Fruit fly (Drosophila melanogaster) whole organism, larva: ENCODE results near the gene Obp22a.

Experiments
- noc ChIP-seq: fragments of 200-800 bp; sonication (Bioruptor generic); optimal IDR thresholded peaks from 3 replicates; lab custom pipeline; 2019; ENCODE audit warnings: missing biosample characterization, mild to moderate bottlenecking, missing genetic modification characterization, moderate library complexity

Gene Obp22a

dm6 chr2L:2008980-2009954 is 17.3 kb upstream of the Obp22a start, which contains the start of gene CG4238:
CG4238 (plus strand) TSS chr2L:2009859.
- no peak for TF ChIP-seq noc (tag; lab: Kevin White, UChicago)

DNA sequence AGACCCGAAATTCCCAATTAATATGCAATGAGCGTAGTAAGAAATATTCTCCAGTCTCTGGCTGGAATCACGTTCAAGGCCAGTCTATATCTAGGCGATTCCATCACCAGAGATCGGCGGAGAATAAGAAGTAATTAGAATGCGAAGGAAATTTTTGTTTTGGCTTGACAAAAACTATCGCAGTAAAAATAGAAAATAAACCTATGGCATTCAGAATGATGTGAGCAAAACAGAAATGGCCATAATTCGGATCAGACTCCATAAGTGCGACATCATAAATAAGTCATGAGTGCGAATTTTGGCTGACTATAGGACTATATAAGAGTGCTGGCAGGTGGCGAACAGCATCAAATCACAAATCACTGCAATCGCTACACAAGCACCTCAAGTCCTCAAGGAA is 16.2 kb upstream of the Obp22a start, which contains the start of gene Nplp4:
Gene Nplp4 (plus strand): TSS at position 301 of the 400 bp plus-strand sequence.
- no peak for TF ChIP-seq noc (tag; lab: Kevin White, UChicago)

- TF ChIP-seq noc (tag; lab: Kevin White, UChicago), result no peak
Observed at dm6 chr2L:2007093-2007492, 15.1 kb upstream of the Obp22a start, which contains the start of gene CG15353. CG15353 (minus strand) TSS chr2L:2007193.

DNA sequence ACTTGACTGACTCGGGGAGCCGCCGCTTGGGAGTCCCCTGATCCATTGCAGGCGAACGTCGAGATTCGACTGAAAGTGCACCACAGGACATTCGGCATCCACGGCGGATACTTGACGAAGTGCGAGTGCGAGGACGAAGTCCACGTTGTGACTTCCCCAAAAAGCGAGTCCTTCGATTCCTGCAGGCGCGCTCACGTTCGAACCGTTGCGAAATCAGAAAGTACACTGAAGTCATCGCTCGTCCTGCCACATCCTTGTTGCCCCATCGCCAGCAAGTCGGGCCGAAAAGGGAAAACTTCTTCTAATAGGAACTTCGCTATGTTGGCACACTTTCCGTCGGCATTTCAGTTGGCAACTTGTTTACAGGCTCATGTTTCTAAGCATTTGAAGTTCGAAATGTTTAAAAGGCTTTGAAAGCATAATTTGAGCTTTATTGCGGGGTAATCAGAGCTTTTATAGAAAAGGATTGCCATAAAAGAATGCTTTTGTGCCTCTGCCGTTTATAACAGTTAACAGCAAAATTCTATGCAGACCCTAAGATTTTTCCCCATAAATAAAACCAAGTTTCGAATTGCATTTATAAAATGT is 14.2 kb upstream of the Obp22a start, which contains the start of gene CG33543:
Gene CG33543 (minus strand): TSS at position 232 of the 588 bp plus-strand sequence.
- no peak for TF ChIP-seq noc (tag; lab: Kevin White, UChicago)

dm6 chr2L:1989278-1989918 is 2.6 kb downstream of the Obp22a start:
- peak; percentile 28 for TF ChIP-seq noc (tag; lab: Kevin White, UChicago)

- no peak for TF ChIP-seq noc (tag; lab: Kevin White, UChicago)
Observed at dm6 chr2L:1988192-1988561, 3.8 kb downstream of the Obp22a start, which contains the start of gene Npc2a. Npc2a (plus strand) TSS chr2L:1988290.

- TF ChIP-seq noc (tag; lab: Kevin White, UChicago), result no peak
Observed at dm6 chr2L:1987434-1988191, 4.3 kb downstream of the Obp22a start, which contains the start of gene Got2. Got2 (minus strand) TSS chr2L:1987758.

dm6 chr2L:1986343-1987280 is 5.3 kb downstream of the Obp22a start:
- peak; percentile 82 for TF ChIP-seq noc (tag; lab: Kevin White, UChicago)

- no peak for TF ChIP-seq noc (tag; lab: Kevin White, UChicago)
Observed at dm6 chr2L:1981726-1982367, 10.1 kb downstream of the Obp22a start, which contains the start of gene CG7289. CG7289 (plus strand) TSS chr2L:1982217.

DNA sequence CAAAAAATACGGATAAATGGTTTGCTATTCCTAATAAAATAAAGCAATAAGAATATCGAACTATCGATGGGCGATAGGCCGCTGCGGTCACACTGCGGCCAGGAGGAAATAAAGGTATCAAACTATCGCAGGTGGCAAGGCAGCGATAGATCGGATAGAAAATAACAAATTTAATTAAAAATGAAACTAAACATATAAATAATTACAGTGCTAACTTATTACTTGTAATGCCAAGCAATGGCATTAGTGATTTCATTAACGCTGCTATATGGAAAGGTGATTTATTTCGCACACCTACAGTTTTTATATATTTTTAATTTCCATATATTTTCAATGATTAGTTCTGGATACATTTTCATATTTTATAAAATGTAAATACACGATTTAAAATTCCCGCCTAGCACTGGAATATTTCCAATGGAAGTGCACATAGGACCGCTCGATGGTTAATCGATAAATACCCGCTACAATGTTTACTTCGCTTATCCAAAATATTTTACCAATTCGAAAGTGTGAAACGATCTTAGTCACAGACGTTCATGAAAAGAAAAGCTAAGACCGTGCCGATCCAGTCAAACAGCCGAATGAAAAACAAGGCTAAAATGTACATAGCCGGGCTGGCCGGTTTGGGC is 11.1 kb downstream of the Obp22a start, which contains the start of the genes CG15356 and CG15362:
Gene CG15356 (minus strand): TSS at position 48 of the 632 bp plus-strand sequence.
Gene CG15362 (plus strand): TSS at position 469 of the 632 bp plus-strand sequence.
- no peak for TF ChIP-seq noc (tag; lab: Kevin White, UChicago)

- TF ChIP-seq noc (tag; lab: Kevin White, UChicago), result no peak
Observed at dm6 chr2L:1979196-1979818, 12.7 kb downstream of the Obp22a start.

- no peak for TF ChIP-seq noc (tag; lab: Kevin White, UChicago)
Observed at dm6 chr2L:1975473-1975872, 16.5 kb downstream of the Obp22a start.
